Worm (Caenorhabditis elegans): Measurements from ENCODE around the gene srg-66.

ce11 chrV:5453615-5454014 lies 28.6 kb downstream of the srg-66 start, which contains the start of gene glc-3:
- TF ChIP-seq flt-1 (GFP tag; IDR thresholded peaks at IDR 0.05) (no peak), ztf-23 (GFP tag; IDR thresholded peaks at IDR 0.05) (no peak), ztf-29 (GFP tag; IDR thresholded peaks at IDR 0.05) (no peak), med-1 (GFP tag; optimal IDR thresholded peaks at IDR 0.05; ENCODE audit: insufficient read depth) (no peak), T22C8.4 (GFP tag; IDR thresholded peaks at IDR 0.05) (no peak), cog-1 (tag; optimal IDR thresholded peaks at IDR 0.05) (no peak), klf-2 (GFP tag; conservative IDR thresholded peaks at IDR 0.05) (no peak)
